Worm (Caenorhabditis elegans) whole organism, L4/young adult: ENCODE results near the gene C02B10.6.

Source experiments
- W03F9.2 ChIP-seq: fragments of 150-350 bp; optimal IDR thresholded peaks from 2 replicates; lab custom pipeline; 2014; ENCODE audit warnings: missing biosample characterization, missing genetic modification characterization
- dao-5 ChIP-seq: sonication (generic microtip); optimal IDR thresholded peaks from 2 replicates; lab custom pipeline; 2016; ENCODE audit warnings: missing genotype, missing genetic modification characterization, moderate library complexity, missing compliant biosample characterization
- him-1 ChIP-seq: sonication (generic microtip); optimal IDR thresholded peaks from 2 replicates; lab custom pipeline; 2016; ENCODE audit warnings: missing genotype, missing genetic modification reagents, missing genetic modification characterization, missing compliant biosample characterization

DNA sequence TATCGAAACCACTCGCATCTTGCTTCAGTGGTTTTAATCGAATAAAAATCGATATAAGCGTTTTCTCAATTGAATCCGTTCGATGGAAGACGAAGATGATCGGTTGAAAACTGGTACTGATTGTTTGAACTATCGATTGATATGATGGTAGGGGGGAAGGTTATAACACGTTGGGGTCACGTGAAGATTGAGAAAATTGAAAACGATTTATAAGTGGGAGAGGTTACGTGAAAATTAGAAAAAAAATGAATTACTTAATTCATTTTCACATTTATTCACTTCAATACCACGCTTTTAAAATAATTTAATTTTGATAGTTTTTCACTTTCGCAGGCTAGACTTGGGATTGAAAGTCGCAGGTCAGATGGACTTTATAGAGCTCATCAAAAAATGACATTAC, 9.7 kb upstream of the C02B10.6 start, which contains the start of gene C09B9.7:
- TF ChIP-seq dao-5 (tag; lab: Kevin White, UChicago) (no peak), him-1 (tag; lab: Kevin White, UChicago) (no peak), W03F9.2 (tag; lab: Kevin White, UChicago) (no peak)
